Fruit fly (Drosophila melanogaster): ENCODE results near the gene Exd2.

- TF ChIP-seq EcR (GFP tag; optimal IDR thresholded peaks at IDR 0.05), result no peak
- no peak for TF ChIP-seq Ets98B (GFP tag; IDR thresholded peaks at IDR 0.05)
- TF ChIP-seq Pif1B (GFP tag; optimal IDR thresholded peaks at IDR 0.05), result no peak
- no peak for TF ChIP-seq CG34367 (tag; optimal IDR thresholded peaks at IDR 0.05)
- no peak for TF ChIP-seq Snoo (tag; optimal IDR thresholded peaks at IDR 0.05)
- no peak for TF ChIP-seq CG4496 (GFP tag; IDR thresholded peaks at IDR 0.05)
These were observed 42.7 kb downstream of the Exd2 start for dm6 chr3R:11392805-11393204.
